Fruit fly (Drosophila melanogaster) whole organism: Measurements from ENCODE around the gene pum.

Experiments
- CG8478 ChIP-seq: fragments of >200 bp; optimal IDR thresholded peaks from 2 replicates; lab custom pipeline; 2018; ENCODE audit warnings: inconsistent platforms
- Dll ChIP-seq: fragments of >200 bp; optimal IDR thresholded peaks from 2 replicates; lab custom pipeline; 2017
- EcR ChIP-seq, 2 experiments: fragments of >200 bp; optimal IDR thresholded peaks; 2 replicates each; lab custom pipeline; 2017; ENCODE audit warnings: missing biosample characterization in 2 of 2, missing genetic modification characterization in 2 of 2, missing genetic modification reagents in 2 of 2
- pan ChIP-seq: fragments of >200 bp; optimal IDR thresholded peaks from 2 replicates; lab custom pipeline; 2017
- psq ChIP-seq: fragments of >200 bp; optimal IDR thresholded peaks from 2 replicates; lab custom pipeline; 2017
- usp ChIP-seq: fragments of >200 bp; optimal IDR thresholded peaks from 2 replicates; lab custom pipeline; 2017; ENCODE audit warnings: missing biosample characterization, missing genetic modification characterization, mixed read lengths

Gene pum

DNA sequence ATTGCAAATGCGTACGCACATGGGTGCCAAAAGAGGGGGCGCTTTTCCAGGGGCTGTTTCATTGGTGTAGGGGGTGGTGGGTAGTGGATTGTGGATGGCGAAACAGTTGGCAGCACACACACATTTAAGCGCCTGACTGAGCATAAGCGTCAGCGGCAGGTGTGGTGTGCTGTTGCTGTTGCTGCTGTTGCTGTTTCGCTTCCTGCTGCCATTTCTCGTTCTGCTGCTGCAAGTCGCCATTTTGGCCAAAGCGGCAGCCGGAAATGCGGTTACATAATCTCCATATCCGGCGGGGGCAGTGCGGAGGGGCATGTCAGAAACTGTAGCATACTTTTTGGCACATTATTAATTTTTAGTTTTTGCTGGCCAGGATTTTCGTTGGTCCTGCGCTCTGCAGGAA, 132.7 kb downstream of the pum start:
- TF ChIP-seq Dll (lab: Kevin White, UChicago) (no peak), usp (no peak), EcR (GFP tag; optimal IDR thresholded peaks at IDR 0.05; lab: Kevin White, UChicago) (no peak), pan (lab: Kevin White, UChicago) (no peak), psq (lab: Kevin White, UChicago) (no peak), CG8478 (lab: Kevin White, UChicago) (no peak)

DNA sequence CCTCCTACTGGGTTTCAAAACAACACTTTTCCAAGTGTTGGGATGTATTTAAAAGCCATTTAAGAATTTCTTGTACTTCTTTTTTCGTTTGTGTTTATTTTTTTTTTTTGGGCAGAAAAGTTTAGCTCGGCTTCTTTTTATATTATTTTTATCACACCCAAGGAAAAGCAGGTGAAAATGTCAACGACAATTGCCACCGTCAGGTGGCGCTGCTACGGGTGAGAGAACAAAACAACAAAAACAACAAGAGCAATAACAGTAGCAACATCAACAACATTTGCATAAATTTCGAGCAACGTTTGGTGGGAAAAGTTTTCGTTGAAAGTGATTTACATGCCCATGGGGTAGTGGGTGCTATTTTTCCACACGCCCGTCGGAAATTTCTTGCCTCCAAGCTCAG, 147.2 kb downstream of the pum start:
- TF ChIP-seq CG8478 (lab: Kevin White, UChicago) (no peak), usp (no peak), psq (lab: Kevin White, UChicago) (no peak), pan (lab: Kevin White, UChicago) (no peak), EcR (GFP tag; optimal IDR thresholded peaks at IDR 0.05; lab: Kevin White, UChicago) (no peak), Dll (lab: Kevin White, UChicago) (no peak)

DNA sequence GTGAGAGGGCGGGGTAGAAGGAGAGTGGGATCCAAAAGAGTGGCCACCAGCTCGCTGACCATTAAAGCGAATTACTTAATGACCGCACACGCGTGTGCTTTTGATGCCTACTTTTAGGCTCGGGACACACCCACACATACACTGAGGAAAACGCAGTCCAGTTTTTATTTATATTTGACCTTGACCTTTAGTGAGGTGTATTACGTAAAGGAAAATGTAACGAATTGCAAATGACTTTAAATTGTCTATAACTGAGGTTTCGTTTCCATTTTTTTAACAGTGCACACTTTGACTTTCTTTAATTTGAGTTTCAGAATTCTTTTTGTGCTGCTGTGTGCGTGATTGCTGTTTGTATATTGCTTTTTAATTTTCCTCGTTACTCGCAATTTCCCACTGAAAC, 152.2 kb downstream of the pum start:
- no peak for TF ChIP-seq pan (lab: Kevin White, UChicago)
- no peak for TF ChIP-seq psq (lab: Kevin White, UChicago)
- no peak for TF ChIP-seq CG8478 (lab: Kevin White, UChicago)
- TF ChIP-seq usp, result no peak
- TF ChIP-seq Dll (lab: Kevin White, UChicago), result no peak
- no peak for TF ChIP-seq EcR (GFP tag; optimal IDR thresholded peaks at IDR 0.05; lab: Kevin White, UChicago)

DNA sequence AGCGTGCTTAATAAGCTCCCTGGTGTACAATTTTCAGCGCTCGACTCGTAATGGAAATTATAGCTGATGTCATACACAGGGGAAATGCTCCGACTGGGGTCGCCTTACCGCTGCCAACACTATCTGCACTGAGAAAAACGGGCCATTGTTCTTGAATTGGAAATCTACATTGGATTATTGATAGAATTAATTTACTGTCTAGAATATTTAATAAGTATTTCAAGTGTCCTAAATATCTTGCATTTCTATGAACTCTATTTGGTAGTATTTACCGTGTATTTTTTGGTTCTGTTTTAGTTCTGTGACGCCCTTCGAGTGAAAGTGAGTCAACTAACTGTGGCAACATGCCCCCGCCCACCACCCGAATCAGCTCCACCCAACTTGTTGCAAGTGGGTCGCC, 154.1 kb downstream of the pum start:
- TF ChIP-seq CG8478 (lab: Kevin White, UChicago) (no peak), Dll (lab: Kevin White, UChicago) (no peak), psq (lab: Kevin White, UChicago) (no peak), EcR (GFP tag; optimal IDR thresholded peaks at IDR 0.05; lab: Kevin White, UChicago) (no peak), pan (lab: Kevin White, UChicago) (no peak), usp (no peak)

- TF ChIP-seq usp (no peak), EcR (GFP tag; optimal IDR thresholded peaks at IDR 0.05; lab: Kevin White, UChicago) (no peak), Dll (lab: Kevin White, UChicago) (no peak), CG8478 (lab: Kevin White, UChicago) (no peak), psq (lab: Kevin White, UChicago) (no peak), pan (lab: Kevin White, UChicago) (no peak)
Measured at dm6 chr3R:9082332-9082731, 155.2 kb downstream of the pum start.

DNA sequence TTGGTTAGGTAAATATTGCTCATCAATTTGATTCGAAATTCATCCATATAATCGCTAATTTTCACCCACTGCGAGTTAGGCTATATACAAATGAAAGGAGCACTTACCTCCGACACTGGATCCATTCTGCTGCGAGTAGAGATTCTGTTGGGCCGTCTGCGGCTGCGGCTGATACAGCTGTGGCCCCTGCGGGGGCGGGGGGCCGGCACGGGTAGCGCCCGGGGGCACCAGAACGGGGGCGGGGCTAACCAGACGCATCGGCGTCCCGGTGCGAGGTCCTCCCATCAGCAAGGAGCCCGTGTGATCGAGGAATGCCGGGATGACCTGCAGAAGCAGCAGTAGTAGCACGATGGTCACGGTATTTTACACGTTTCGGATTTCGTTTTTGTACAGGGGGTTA, 157.8 kb downstream of the pum start:
- no peak for TF ChIP-seq EcR (GFP tag; optimal IDR thresholded peaks at IDR 0.05; lab: Kevin White, UChicago)

DNA sequence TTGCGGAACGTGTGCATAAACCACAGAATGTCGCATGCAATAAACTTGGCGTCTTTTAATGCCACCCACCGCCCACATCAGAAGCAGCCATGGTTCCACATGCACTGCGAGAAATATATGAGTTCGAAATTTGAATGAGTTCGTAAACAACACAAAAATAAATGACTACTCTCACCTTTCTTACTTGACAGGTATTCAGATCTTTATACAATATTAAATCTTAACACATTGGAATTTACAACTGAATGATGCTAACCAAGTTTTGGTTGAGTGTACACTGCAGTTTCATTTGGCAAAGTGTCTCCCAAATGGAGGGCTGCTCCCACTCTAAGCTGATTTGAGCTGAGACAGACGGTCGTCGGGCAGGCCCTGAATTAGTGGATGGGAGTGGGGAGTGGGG, 162.5 kb downstream of the pum start:
- TF ChIP-seq pan (lab: Kevin White, UChicago), result no peak
- no peak for TF ChIP-seq CG8478 (lab: Kevin White, UChicago)
- no peak for TF ChIP-seq psq (lab: Kevin White, UChicago)
- TF ChIP-seq Dll (lab: Kevin White, UChicago), result no peak
- no peak for TF ChIP-seq usp
- no peak for TF ChIP-seq EcR (GFP tag; optimal IDR thresholded peaks at IDR 0.05; lab: Kevin White, UChicago)

dm6 chr3R:9069874-9070273, 167.6 kb downstream of the pum start:
- TF ChIP-seq psq (lab: Kevin White, UChicago) (no peak), EcR (GFP tag; optimal IDR thresholded peaks at IDR 0.05; lab: Kevin White, UChicago) (no peak), usp (no peak), CG8478 (lab: Kevin White, UChicago) (no peak), pan (lab: Kevin White, UChicago) (no peak), Dll (lab: Kevin White, UChicago) (no peak)

- no peak for TF ChIP-seq EcR (GFP tag; optimal IDR thresholded peaks at IDR 0.05; lab: Kevin White, UChicago)
- TF ChIP-seq usp, result no peak
- no peak for TF ChIP-seq Dll (lab: Kevin White, UChicago)
- TF ChIP-seq pan (lab: Kevin White, UChicago), result no peak
- TF ChIP-seq psq (lab: Kevin White, UChicago), result no peak
- no peak for TF ChIP-seq CG8478 (lab: Kevin White, UChicago)
Measured at dm6 chr3R:9068418-9068817, 169.1 kb downstream of the pum start.

- TF ChIP-seq EcR (GFP tag; optimal IDR thresholded peaks at IDR 0.05; lab: Kevin White, UChicago) (no peak), Dll (lab: Kevin White, UChicago) (no peak), psq (lab: Kevin White, UChicago) (no peak), CG8478 (lab: Kevin White, UChicago) (no peak), usp (no peak), pan (lab: Kevin White, UChicago) (no peak)
Measured at dm6 chr3R:9064874-9065273, 172.6 kb downstream of the pum start, which contains the start of the genes beag and Ada. Gene beag (minus strand): TSS chr3R:9065078. Gene Ada (plus strand): TSS chr3R:9065183.

dm6 chr3R:9062756-9063155, 174.7 kb downstream of the pum start:
- TF ChIP-seq psq (lab: Kevin White, UChicago), result no peak
- TF ChIP-seq usp, result no peak
- no peak for TF ChIP-seq pan (lab: Kevin White, UChicago)
- TF ChIP-seq CG8478 (lab: Kevin White, UChicago), result no peak
- no peak for TF ChIP-seq EcR (GFP tag; optimal IDR thresholded peaks at IDR 0.05; lab: Kevin White, UChicago)
- no peak for TF ChIP-seq Dll (lab: Kevin White, UChicago)

- TF ChIP-seq psq (lab: Kevin White, UChicago), result no peak
- TF ChIP-seq Dll (lab: Kevin White, UChicago), result peak; percentile 90
Measured at dm6 chr3R:9057398-9058058, 180.0 kb downstream of the pum start.
